Fruit fly (Drosophila melanogaster) Kc167 (cell line): ENCODE data around the gene CG34355.

Experiments
- Myc ChIP-seq: fragments of >200 bp; optimal IDR thresholded peaks from 2 replicates; lab custom pipeline; 2017; ENCODE audit warnings: missing external identifiers
- Sin3A ChIP-seq: fragments of >200 bp; optimal IDR thresholded peaks from 2 replicates; lab custom pipeline; 2018; ENCODE audit warnings: missing external identifiers
- h ChIP-seq: fragments of >200 bp; optimal IDR thresholded peaks from 3 replicates; lab custom pipeline; 2018; ENCODE audit warnings: missing external identifiers
- psq ChIP-seq: fragments of >200 bp; optimal IDR thresholded peaks from 2 replicates; lab custom pipeline; 2017; ENCODE audit warnings: missing external identifiers
- ttk ChIP-seq: sonication (Bioruptor generic); optimal IDR thresholded peaks from 2 replicates; lab custom pipeline; 2017; ENCODE audit warnings: missing external identifiers

- TF ChIP-seq Sin3A (lab: Kevin White, UChicago) (no peak), h (no peak), psq (lab: Kevin White, UChicago) (no peak), ttk (lab: Kevin White, UChicago) (no peak), Myc (lab: Kevin White, UChicago) (no peak)
These were observed 98.9 kb downstream of the CG34355 start for dm6 chr3R:23902557-23902956.
